Worm (Caenorhabditis elegans) whole organism, midembryonic: Measurements from ENCODE around the gene srx-121.

Source experiments
- T22C8.4 ChIP-seq: fragments of 200-800 bp; sonication (Bioruptor generic); IDR thresholded peaks from 2 replicates; pipeline ENCODE4 v1.3.6; 2022; ENCODE audit warnings: missing genetic modification characterization, missing compliant biosample characterization
- cog-1 ChIP-seq: sonication (generic microtip); optimal IDR thresholded peaks from 2 replicates; lab custom pipeline; 2016; ENCODE audit warnings: missing genetic modification characterization, missing compliant biosample characterization
- flt-1 ChIP-seq: fragments of 200-800 bp; sonication (Bioruptor generic); IDR thresholded peaks from 2 replicates; pipeline ENCODE4 v1.3.6; 2022; ENCODE audit warnings: missing genetic modification characterization, missing compliant biosample characterization
- tab-1 ChIP-seq: fragments of 200-800 bp; sonication (Bioruptor generic); IDR thresholded peaks from 2 replicates; pipeline ENCODE4 v1.3.6; 2022; ENCODE audit warnings: missing genetic modification characterization, missing compliant biosample characterization
- ztf-23 ChIP-seq: fragments of 200-800 bp; sonication (Bioruptor generic); IDR thresholded peaks from 2 replicates; pipeline ENCODE4 v1.3.6; 2022; ENCODE audit warnings: missing genetic modification reagents, missing genetic modification characterization, missing compliant biosample characterization

DNA sequence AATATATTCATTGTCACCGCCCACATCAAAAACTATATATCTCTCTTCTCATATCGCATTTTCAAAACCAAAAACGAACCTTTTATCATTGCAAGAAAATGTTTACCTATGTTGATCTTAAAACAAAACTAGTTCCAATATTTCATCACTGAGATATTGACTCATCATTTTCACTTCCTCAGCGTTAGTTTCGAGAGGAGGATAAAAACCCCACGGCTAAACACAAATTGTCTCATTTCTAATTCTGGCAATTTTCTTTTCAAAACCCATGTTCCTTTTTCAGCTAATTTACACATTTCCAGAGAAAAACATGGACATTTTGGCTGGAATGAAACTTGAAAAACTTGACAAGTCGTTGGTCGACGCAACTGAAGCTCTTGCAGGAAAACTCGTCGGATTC is 36.0 kb upstream of the srx-121 start, which contains the start of gene T20D4.7:
- TF ChIP-seq T22C8.4 (GFP tag; lab: Robert Waterston, UW) = no peak
- no peak for TF ChIP-seq flt-1
- TF ChIP-seq cog-1 (tag; lab: Kevin White, UChicago) = no peak
- TF ChIP-seq tab-1 (GFP tag; lab: Robert Waterston, UW) = no peak
- TF ChIP-seq ztf-23 (GFP tag; lab: Robert Waterston, UW) = no peak
